Fruit fly (Drosophila melanogaster) whole organism, embryonic: ENCODE results near the gene vsg.

Experiments used
- CG10366 ChIP-seq: fragments of 200-800 bp; sonication (Bioruptor generic); IDR thresholded peaks from 2 replicates; pipeline ENCODE4 v1.3.6; 2022; ENCODE audit warnings: missing biosample characterization, missing genetic modification characterization
- CG11247 ChIP-seq: fragments of 200-800 bp; sonication (Bioruptor generic); IDR thresholded peaks from 2 replicates; pipeline ENCODE4 v1.3.6; 2022; ENCODE audit warnings: missing biosample characterization, missing genetic modification characterization
- CG11456 ChIP-seq: fragments of 200-800 bp; sonication (Bioruptor generic); IDR thresholded peaks from 3 replicates; pipeline ENCODE4 v1.3.6; 2022; ENCODE audit warnings: missing biosample characterization, missing genetic modification characterization
- CG11504 ChIP-seq: fragments of 200-800 bp; sonication (Bioruptor generic); optimal IDR thresholded peaks from 3 replicates; lab custom pipeline; 2019; ENCODE audit warnings: missing biosample characterization, mild to moderate bottlenecking, missing genetic modification characterization, moderate library complexity
- CG12659 ChIP-seq: fragments of 200-800 bp; sonication (Bioruptor generic); optimal IDR thresholded peaks from 3 replicates; lab custom pipeline; 2017; ENCODE audit warnings: mild to moderate bottlenecking, missing biosample characterization, missing genetic modification reagents, missing genetic modification characterization
- CG13123 ChIP-seq: fragments of 200-800 bp; sonication (Bioruptor generic); optimal IDR thresholded peaks from 2 replicates; lab custom pipeline; 2016; ENCODE audit warnings: missing biosample characterization, missing genetic modification characterization
- CG15514 ChIP-seq: fragments of 200-800 bp; sonication (Bioruptor generic); optimal IDR thresholded peaks from 3 replicates; lab custom pipeline; 2017; ENCODE audit warnings: missing biosample characterization, missing genetic modification characterization, mild to moderate bottlenecking, moderate library complexity, missing genetic modification reagents
- CG16863 ChIP-seq: fragments of 200-800 bp; sonication (Bioruptor generic); optimal IDR thresholded peaks from 3 replicates; lab custom pipeline; 2016; ENCODE audit warnings: missing biosample characterization, missing genetic modification characterization
- CG18011 ChIP-seq: fragments of 200-800 bp; sonication (Bioruptor generic); optimal IDR thresholded peaks from 2 replicates; lab custom pipeline; 2017; ENCODE audit warnings: missing biosample characterization, missing genetic modification characterization, mild to moderate bottlenecking, moderate library complexity, missing genotype
- CG18476 ChIP-seq: fragments of 200-800 bp; sonication (Bioruptor generic); optimal IDR thresholded peaks from 2 replicates; lab custom pipeline; 2016; ENCODE audit warnings: missing biosample characterization, mild to moderate bottlenecking, missing genetic modification characterization
- CG18619 ChIP-seq: fragments of 200-800 bp; sonication (Bioruptor generic); optimal IDR thresholded peaks from 3 replicates; lab custom pipeline; 2017; ENCODE audit warnings: missing biosample characterization, mild to moderate bottlenecking, missing genetic modification characterization
- CG30403 ChIP-seq: fragments of 200-800 bp; sonication (Bioruptor generic); optimal IDR thresholded peaks from 3 replicates; lab custom pipeline; 2016; ENCODE audit warnings: missing biosample characterization, missing genetic modification characterization
- CG32767 ChIP-seq: fragments of 200-800 bp; sonication (Bioruptor generic); IDR thresholded peaks from 2 replicates; pipeline ENCODE4 v1.3.6; 2022; ENCODE audit warnings: missing biosample characterization, missing genetic modification characterization
- CG3407 ChIP-seq: fragments of 200-800 bp; sonication (Bioruptor generic); optimal IDR thresholded peaks from 2 replicates; lab custom pipeline; 2018; ENCODE audit warnings: missing biosample characterization, mild to moderate bottlenecking, missing genetic modification characterization
- CG34224 ChIP-seq: fragments of 200-800 bp; sonication (Bioruptor generic); IDR thresholded peaks from 3 replicates; pipeline ENCODE4 v1.3.6; 2022; ENCODE audit warnings: missing biosample characterization, missing genetic modification characterization; ENCODE audit not compliant: partially characterized antibody
- CG4424 ChIP-seq: fragments of 200-800 bp; sonication (Bioruptor generic); optimal IDR thresholded peaks from 3 replicates; lab custom pipeline; 2016; ENCODE audit warnings: missing biosample characterization, missing genetic modification characterization
- CG7271 ChIP-seq: fragments of 200-800 bp; sonication (Bioruptor generic); optimal IDR thresholded peaks from 2 replicates; lab custom pipeline; 2018; ENCODE audit warnings: missing biosample characterization, mild to moderate bottlenecking, missing genetic modification characterization, moderate library complexity
- CG7786 ChIP-seq: fragments of 200-800 bp; sonication (Bioruptor generic); optimal IDR thresholded peaks from 2 replicates; lab custom pipeline; 2016; ENCODE audit warnings: missing biosample characterization, missing genetic modification characterization
- CG8281 ChIP-seq: fragments of 200-800 bp; sonication (Bioruptor generic); optimal IDR thresholded peaks from 2 replicates; lab custom pipeline; 2018; ENCODE audit warnings: missing biosample characterization, mild to moderate bottlenecking, missing genetic modification characterization, moderate library complexity
- CG8359 ChIP-seq: fragments of 200-800 bp; sonication (Bioruptor generic); optimal IDR thresholded peaks from 2 replicates; lab custom pipeline; 2017; ENCODE audit warnings: missing biosample characterization, mild to moderate bottlenecking, missing genetic modification characterization, borderline replicate concordance
- CG9817 ChIP-seq: fragments of 200-800 bp; sonication (Bioruptor generic); optimal IDR thresholded peaks from 2 replicates; lab custom pipeline; 2018; ENCODE audit warnings: missing biosample characterization, mild to moderate bottlenecking, missing genetic modification characterization, moderate library complexity
- Dfd ChIP-seq, 2 experiments: fragments of >200 bp; optimal IDR thresholded peaks; 2 replicates each; lab custom pipeline; 2017; ENCODE audit warnings: missing biosample characterization in 2 of 2, missing genetic modification characterization in 2 of 2
- GATAe ChIP-seq: fragments of 200-800 bp; sonication (Bioruptor generic); conservative IDR thresholded peaks from 2 replicates; pipeline ENCODE4 v1.3.6; 2022; ENCODE audit warnings: missing biosample characterization, missing genetic modification characterization
- HHEX ChIP-seq: fragments of 200-800 bp; sonication (Bioruptor generic); optimal IDR thresholded peaks from 3 replicates; lab custom pipeline; 2017; ENCODE audit warnings: missing biosample characterization, mild to moderate bottlenecking, missing genetic modification characterization, missing genetic modification reagents
- HLH3B ChIP-seq: fragments of 200-800 bp; sonication (Bioruptor generic); IDR thresholded peaks from 2 replicates; pipeline ENCODE4 v1.3.6; 2022; ENCODE audit warnings: missing biosample characterization, missing genetic modification characterization
- Hmr ChIP-seq: fragments of 200-800 bp; sonication (Bioruptor generic); optimal IDR thresholded peaks from 3 replicates; lab custom pipeline; 2017; ENCODE audit warnings: mild to moderate bottlenecking, missing biosample characterization, missing genetic modification reagents, missing genetic modification characterization
- Hsf ChIP-seq: fragments of 200-800 bp; sonication (Bioruptor generic); optimal IDR thresholded peaks from 3 replicates; lab custom pipeline; 2016; ENCODE audit warnings: missing biosample characterization, missing genetic modification characterization
- Jarid2 ChIP-seq: fragments of 200-800 bp; sonication (Bioruptor generic); optimal IDR thresholded peaks from 3 replicates; lab custom pipeline; 2017; ENCODE audit warnings: mild to moderate bottlenecking, missing biosample characterization, missing genetic modification reagents, missing genetic modification characterization
- Mes4 ChIP-seq: fragments of 200-800 bp; sonication (Bioruptor generic); optimal IDR thresholded peaks from 2 replicates; lab custom pipeline; 2016; ENCODE audit warnings: missing biosample characterization, missing genetic modification characterization
- NC2β ChIP-seq: fragments of 200-800 bp; sonication (Bioruptor generic); optimal IDR thresholded peaks from 2 replicates; lab custom pipeline; 2016; ENCODE audit warnings: missing biosample characterization, missing genetic modification characterization
- Opbp ChIP-seq: fragments of 200-800 bp; sonication (Bioruptor generic); IDR thresholded peaks from 3 replicates; pipeline ENCODE4 v1.3.6; 2022; ENCODE audit warnings: missing biosample characterization, missing genetic modification characterization; ENCODE audit not compliant: partially characterized antibody
- Poxn ChIP-seq: fragments of 200-800 bp; sonication (Bioruptor generic); IDR thresholded peaks from 2 replicates; pipeline ENCODE4 v1.3.6; 2022; ENCODE audit warnings: missing biosample characterization, missing genetic modification characterization
- Xrp1 ChIP-seq: fragments of 200-800 bp; sonication (Bioruptor generic); IDR thresholded peaks from 2 replicates; pipeline ENCODE4 v1.3.6; 2022; ENCODE audit warnings: missing biosample characterization, missing genetic modification characterization
- ash1 ChIP-seq: fragments of 200-800 bp; sonication (Bioruptor generic); optimal IDR thresholded peaks from 2 replicates; lab custom pipeline; 2018; ENCODE audit warnings: missing biosample characterization, mild to moderate bottlenecking, missing genetic modification characterization
- dmrt11E ChIP-seq: fragments of 200-800 bp; sonication (Bioruptor generic); optimal IDR thresholded peaks from 3 replicates; lab custom pipeline; 2018; ENCODE audit warnings: missing biosample characterization, mild to moderate bottlenecking, missing genetic modification characterization, moderate library complexity
- dpn ChIP-seq, 2 experiments: fragments of 200-800 bp; sonication (Bioruptor generic); optimal IDR thresholded peaks; 3 replicates each; lab custom pipeline; 2016; ENCODE audit warnings: missing biosample characterization in 2 of 2, missing genetic modification characterization in 2 of 2
- fu2 ChIP-seq: fragments of 200-800 bp; sonication (Bioruptor generic); optimal IDR thresholded peaks from 2 replicates; lab custom pipeline; 2016; ENCODE audit warnings: missing biosample characterization, missing genetic modification characterization
- gfzf ChIP-seq: fragments of 200-800 bp; sonication (Bioruptor generic); optimal IDR thresholded peaks from 2 replicates; lab custom pipeline; 2016; ENCODE audit warnings: missing biosample characterization, mild to moderate bottlenecking, missing genetic modification characterization, moderate library complexity
- lola ChIP-seq, 3 experiments: fragments of >200 bp in 2 of 3; fragments of 200-800 bp in 1 of 3; sonication (Bioruptor generic) in 1 of 3; optimal IDR thresholded peaks; 2 replicates each; lab custom pipeline; 2017 to 2019; ENCODE audit warnings: missing biosample characterization in 3 of 3, missing genetic modification characterization in 3 of 3, mild to moderate bottlenecking in 1 of 3, moderate library complexity in 1 of 3
- lov ChIP-seq, 2 experiments: fragments of 200-800 bp in 1 of 2; fragments of >200 bp in 1 of 2; sonication (Bioruptor generic) in 1 of 2; IDR thresholded peaks in 1 of 2; optimal IDR thresholded peaks in 1 of 2; 2 replicates in 1 of 2; 3 replicates in 1 of 2; pipeline versions ENCODE4 v1.3.6 to Lab custom; 2017 to 2022; ENCODE audit warnings: missing biosample characterization in 1 of 2, missing genetic modification characterization in 1 of 2
- maf-S ChIP-seq: fragments of 200-800 bp; sonication (Bioruptor generic); optimal IDR thresholded peaks from 2 replicates; lab custom pipeline; 2016; ENCODE audit warnings: missing biosample characterization, missing genetic modification characterization
- onecut ChIP-seq: fragments of 200-800 bp; sonication (Bioruptor generic); IDR thresholded peaks from 2 replicates; pipeline ENCODE4 v1.3.6; 2022; ENCODE audit warnings: missing biosample characterization, missing genetic modification characterization
- pan ChIP-seq, 4 experiments: fragments of >200 bp in 3 of 4; fragments of 200-800 bp in 1 of 4; sonication (Bioruptor generic) in 1 of 4; optimal IDR thresholded peaks in 3 of 4; IDR thresholded peaks in 1 of 4; 2 replicates each; pipeline versions ENCODE4 v1.3.6 to Lab custom; 2017 to 2022; ENCODE audit warnings: missing biosample characterization in 2 of 4, missing genetic modification characterization in 2 of 4, mixed read lengths in 1 of 4
- pb ChIP-seq: fragments of 200-800 bp; sonication (Bioruptor generic); optimal IDR thresholded peaks from 3 replicates; lab custom pipeline; 2016; ENCODE audit warnings: missing biosample characterization, missing genetic modification characterization
- slbo ChIP-seq: fragments of 200-800 bp; sonication (Bioruptor generic); IDR thresholded peaks from 2 replicates; pipeline ENCODE4 v1.3.6; 2022; ENCODE audit warnings: missing biosample characterization, missing genetic modification characterization
- tup ChIP-seq: fragments of 200-800 bp; sonication (Bioruptor generic); optimal IDR thresholded peaks from 2 replicates; lab custom pipeline; 2016; ENCODE audit warnings: missing biosample characterization, mild to moderate bottlenecking, missing genetic modification characterization, moderate library complexity
- unc-4 ChIP-seq: fragments of 200-800 bp; sonication (Bioruptor generic); IDR thresholded peaks from 2 replicates; pipeline ENCODE4 v1.3.6; 2022; ENCODE audit warnings: missing biosample characterization, missing genetic modification characterization; ENCODE audit not compliant: partially characterized antibody
- usp ChIP-seq: fragments of >200 bp; optimal IDR thresholded peaks from 2 replicates; lab custom pipeline; 2017; ENCODE audit warnings: missing biosample characterization, missing genetic modification characterization
- zfh2 ChIP-seq: fragments of 200-800 bp; sonication (Bioruptor generic); optimal IDR thresholded peaks from 2 replicates; lab custom pipeline; 2016; ENCODE audit warnings: missing biosample characterization, missing genetic modification characterization

The vsg gene

DNA sequence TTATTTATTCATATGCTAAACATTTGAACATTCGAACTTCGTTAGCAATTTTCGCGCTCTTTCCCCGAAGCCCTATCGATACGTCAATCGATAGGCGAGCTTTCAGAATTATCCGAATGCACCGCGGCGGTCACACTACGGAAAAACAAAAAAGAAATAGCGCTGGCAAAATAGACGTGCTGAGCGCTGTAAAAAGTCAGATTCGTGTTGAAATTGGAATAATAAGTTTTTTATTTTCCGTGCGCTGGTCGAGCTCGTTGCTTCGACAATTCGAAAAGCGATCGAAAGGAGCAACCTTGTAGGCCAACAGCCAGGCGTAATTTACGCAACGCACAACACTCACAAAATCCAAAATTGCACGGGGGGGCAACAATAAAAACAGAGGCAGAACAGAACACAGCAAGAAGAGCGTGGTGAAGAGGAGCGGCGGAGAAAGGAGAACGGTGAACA is 15.9 kb upstream of the vsg start, which contains the start of gene Ubc4 (continued):
- TF ChIP-seq pan (optimal IDR thresholded peaks at IDR 0.05; lab: Kevin White, UChicago) (no peak), pan (GFP tag; optimal IDR thresholded peaks at IDR 0.05 in 1 of 2, IDR thresholded peaks at IDR 0.05 in 1 of 2) (no peak), NC2β (GFP tag; lab: Kevin White, UChicago) (no peak), CG18011 (GFP tag; lab: Kevin White, UChicago) (no peak), CG7271 (tag; lab: Kevin White, UChicago) (no peak), CG18476 (GFP tag; lab: Kevin White, UChicago) (no peak), fu2 (GFP tag; lab: Kevin White, UChicago) (no peak), gfzf (GFP tag; lab: Kevin White, UChicago) (peak; percentile 82), tup (GFP tag; lab: Kevin White, UChicago) (no peak), pb (GFP tag; lab: Kevin White, UChicago) (no peak), unc-4 (GFP tag; lab: Robert Waterston, UW) (peak; percentile 90), zfh2 (GFP tag; lab: Kevin White, UChicago) (peak; percentile 20), CG15514 (GFP tag; lab: Kevin White, UChicago) (peak; percentile 53), dmrt11E (no peak), Dfd (GFP tag; optimal IDR thresholded peaks at IDR 0.05; lab: Kevin White, UChicago) (no peak), onecut (GFP tag; lab: Robert Waterston, UW) (no peak), CG13123 (GFP tag; lab: Kevin White, UChicago) (no peak), lola (GFP tag; optimal IDR thresholded peaks at IDR 0.05; lab: Kevin White, UChicago) (no peak), Mes4 (GFP tag; lab: Kevin White, UChicago) (no peak), CG4424 (GFP tag; lab: Kevin White, UChicago) (no peak), CG3407 (GFP tag; lab: Kevin White, UChicago) (no peak), Opbp (GFP tag; lab: Robert Waterston, UW) (peak; percentile 81), ash1 (GFP tag; lab: Kevin White, UChicago) (no peak), CG18619 (GFP tag; lab: Kevin White, UChicago) (no peak), Hsf (GFP tag; lab: Kevin White, UChicago) (no peak), Xrp1 (GFP tag; lab: Robert Waterston, UW) (no peak), maf-S (GFP tag; lab: Kevin White, UChicago) (no peak), CG9817 (tag; lab: Kevin White, UChicago) (no peak), slbo (GFP tag; lab: Robert Waterston, UW) (peak; percentile 54; the same call in 1 of the 2 replicates), GATAe (no peak), CG10366 (GFP tag; lab: Robert Waterston, UW) (no peak), CG16863 (GFP tag; lab: Kevin White, UChicago) (no peak), usp (no peak), CG32767 (GFP tag; lab: Robert Waterston, UW) (no peak), CG34224 (GFP tag; lab: Robert Waterston, UW) (peak; percentile 87), CG11504 (tag; lab: Kevin White, UChicago) (no peak), CG8281 (no peak), CG11456 (GFP tag; lab: Robert Waterston, UW) (no peak), HLH3B (GFP tag; lab: Robert Waterston, UW) (no peak), CG11247 (no peak), CG12659 (GFP tag; lab: Kevin White, UChicago) (peak; percentile 57), CG7786 (GFP tag; lab: Kevin White, UChicago) (no peak), Hmr (no peak), dpn (GFP tag; optimal IDR thresholded peaks at IDR 0.05; lab: Kevin White, UChicago) (peak in 1 of 2 experiments; percentile 2), CG8359 (GFP tag; lab: Kevin White, UChicago) (no peak), Poxn (GFP tag; lab: Robert Waterston, UW) (no peak), CG30403 (GFP tag; lab: Kevin White, UChicago) (no peak), Jarid2 (peak; percentile 11), HHEX (GFP tag; lab: Kevin White, UChicago) (no peak), lov (optimal IDR thresholded peaks at IDR 0.05; lab: Kevin White, UChicago) (no peak), lov (GFP tag; IDR thresholded peaks at IDR 0.05; lab: Robert Waterston, UW) (no peak)
